Fruit fly (Drosophila melanogaster) whole organism, embryonic: ENCODE results near the gene Rpn1.

Source experiments
- Atf-2 ChIP-seq: fragments of 200-800 bp; sonication (Bioruptor generic); optimal IDR thresholded peaks from 2 replicates; lab custom pipeline; 2016; ENCODE audit warnings: missing biosample characterization, missing genetic modification characterization
- Atf6 ChIP-seq: fragments of 200-800 bp; sonication (Bioruptor generic); IDR thresholded peaks from 2 replicates; pipeline ENCODE4 v1.3.6; 2022; ENCODE audit warnings: missing biosample characterization, missing genetic modification characterization
- Bgb ChIP-seq: fragments of 200-800 bp; sonication (Bioruptor generic); IDR thresholded peaks from 2 replicates; pipeline ENCODE4 v1.3.6; 2022; ENCODE audit warnings: missing biosample characterization, missing genetic modification characterization; ENCODE audit not compliant: partially characterized antibody
- CG1024 ChIP-seq: fragments of 200-800 bp; sonication (Bioruptor generic); IDR thresholded peaks from 2 replicates; pipeline ENCODE4 v1.3.6; 2022; ENCODE audit warnings: missing biosample characterization, missing genetic modification characterization
- CG10267 ChIP-seq: fragments of 200-800 bp; sonication (Bioruptor generic); optimal IDR thresholded peaks from 2 replicates; lab custom pipeline; 2018; ENCODE audit warnings: missing biosample characterization, mild to moderate bottlenecking, missing genetic modification characterization, moderate library complexity
- CG10565 ChIP-seq: fragments of 200-800 bp; sonication (Bioruptor generic); optimal IDR thresholded peaks from 3 replicates; lab custom pipeline; 2016; ENCODE audit warnings: missing biosample characterization, mild to moderate bottlenecking, missing genetic modification characterization
- CG11085 ChIP-seq: fragments of 200-800 bp; sonication (Bioruptor generic); IDR thresholded peaks from 2 replicates; pipeline ENCODE4 v1.3.6; 2022; ENCODE audit warnings: missing biosample characterization, missing genetic modification characterization
- CG11456 ChIP-seq: fragments of 200-800 bp; sonication (Bioruptor generic); IDR thresholded peaks from 3 replicates; pipeline ENCODE4 v1.3.6; 2022; ENCODE audit warnings: missing biosample characterization, missing genetic modification characterization
- CG12659 ChIP-seq: fragments of 200-800 bp; sonication (Bioruptor generic); optimal IDR thresholded peaks from 3 replicates; lab custom pipeline; 2017; ENCODE audit warnings: mild to moderate bottlenecking, missing biosample characterization, missing genetic modification reagents, missing genetic modification characterization
- CG17612 ChIP-seq: fragments of 200-800 bp; sonication (Bioruptor generic); IDR thresholded peaks from 2 replicates; pipeline ENCODE4 v1.3.6; 2022; ENCODE audit warnings: missing biosample characterization, missing genetic modification characterization
- CG17802 ChIP-seq: fragments of 200-800 bp; sonication (Bioruptor generic); optimal IDR thresholded peaks from 2 replicates; lab custom pipeline; 2018; ENCODE audit warnings: missing biosample characterization, mild to moderate bottlenecking, missing genetic modification characterization, moderate library complexity
- CG18599 ChIP-seq: fragments of 200-800 bp; sonication (Bioruptor generic); optimal IDR thresholded peaks from 3 replicates; lab custom pipeline; 2017; ENCODE audit warnings: missing biosample characterization, missing genetic modification characterization, mild to moderate bottlenecking, moderate library complexity, missing genetic modification reagents
- CG2678 ChIP-seq: fragments of 200-800 bp; sonication (Bioruptor generic); optimal IDR thresholded peaks from 3 replicates; lab custom pipeline; 2019; ENCODE audit warnings: missing biosample characterization, mild to moderate bottlenecking, missing genetic modification characterization, moderate library complexity
- CG31388 ChIP-seq: fragments of 200-800 bp; sonication (Bioruptor generic); optimal IDR thresholded peaks from 2 replicates; lab custom pipeline; 2016; ENCODE audit warnings: missing biosample characterization, missing genetic modification characterization
- CG31441 ChIP-seq: fragments of 200-800 bp; sonication (Bioruptor generic); IDR thresholded peaks from 2 replicates; pipeline ENCODE4 v1.3.6; 2022; ENCODE audit warnings: missing biosample characterization, missing genetic modification characterization
- CG4617 ChIP-seq: fragments of 200-800 bp; sonication (Bioruptor generic); optimal IDR thresholded peaks from 3 replicates; lab custom pipeline; 2016; ENCODE audit warnings: missing biosample characterization, missing genetic modification characterization, borderline replicate concordance
- CG4854 ChIP-seq: fragments of 200-800 bp; sonication (Bioruptor generic); optimal IDR thresholded peaks from 2 replicates; lab custom pipeline; 2016; ENCODE audit warnings: missing biosample characterization, missing genetic modification characterization, inconsistent platforms
- CG6689 ChIP-seq: fragments of 200-800 bp; sonication (Bioruptor generic); IDR thresholded peaks from 2 replicates; pipeline ENCODE4 v1.3.6; 2022; ENCODE audit warnings: missing biosample characterization, missing genetic modification characterization
- CG6791 ChIP-seq: fragments of 200-800 bp; sonication (Bioruptor generic); IDR thresholded peaks from 3 replicates; pipeline ENCODE4 v1.3.6; 2022; ENCODE audit warnings: missing biosample characterization, missing genetic modification characterization; ENCODE audit not compliant: partially characterized antibody
- CG6854 ChIP-seq: fragments of 200-800 bp; sonication (Bioruptor generic); optimal IDR thresholded peaks from 3 replicates; lab custom pipeline; 2017; ENCODE audit warnings: missing biosample characterization, mild to moderate bottlenecking, missing genetic modification characterization
- CG9609 ChIP-seq: fragments of 200-800 bp; sonication (Bioruptor generic); optimal IDR thresholded peaks from 3 replicates; lab custom pipeline; 2016; ENCODE audit warnings: missing biosample characterization, missing genetic modification characterization
- CG9817 ChIP-seq: fragments of 200-800 bp; sonication (Bioruptor generic); optimal IDR thresholded peaks from 2 replicates; lab custom pipeline; 2018; ENCODE audit warnings: missing biosample characterization, mild to moderate bottlenecking, missing genetic modification characterization, moderate library complexity
- Camta ChIP-seq: fragments of 200-800 bp; sonication (Bioruptor generic); optimal IDR thresholded peaks from 2 replicates; lab custom pipeline; 2016; ENCODE audit warnings: missing biosample characterization, missing genetic modification characterization
- Dip2 ChIP-seq: fragments of 200-800 bp; sonication (Bioruptor generic); IDR thresholded peaks from 2 replicates; pipeline ENCODE4 v1.3.6; 2022; ENCODE audit warnings: missing biosample characterization, missing genetic modification characterization
- Dp ChIP-seq: fragments of 200-800 bp; sonication (Bioruptor generic); optimal IDR thresholded peaks from 2 replicates; lab custom pipeline; 2018; ENCODE audit warnings: missing biosample characterization, mild to moderate bottlenecking, missing genetic modification characterization, moderate library complexity
- Drgx ChIP-seq: fragments of 200-800 bp; sonication (Bioruptor generic); IDR thresholded peaks from 2 replicates; pipeline ENCODE4 v1.3.6; 2022; ENCODE audit warnings: missing biosample characterization, missing genetic modification characterization
- Ets65A ChIP-seq: fragments of 200-800 bp; sonication (Bioruptor generic); peaks from one replicate; lab custom pipeline; 2016; ENCODE audit warnings: missing biosample characterization, missing genetic modification characterization
- Hmr ChIP-seq: fragments of 200-800 bp; sonication (Bioruptor generic); optimal IDR thresholded peaks from 3 replicates; lab custom pipeline; 2017; ENCODE audit warnings: mild to moderate bottlenecking, missing biosample characterization, missing genetic modification reagents, missing genetic modification characterization
- Hr3 ChIP-seq: fragments of 200-800 bp; sonication (Bioruptor generic); optimal IDR thresholded peaks from 3 replicates; lab custom pipeline; 2016; ENCODE audit warnings: missing biosample characterization, missing genetic modification characterization
- Lim3 ChIP-seq: fragments of 200-800 bp; sonication (Bioruptor generic); IDR thresholded peaks from 2 replicates; pipeline ENCODE4 v1.3.6; 2022; ENCODE audit warnings: missing biosample characterization, missing genetic modification characterization
- TFAM ChIP-seq: fragments of 200-800 bp; sonication (Bioruptor generic); optimal IDR thresholded peaks from 2 replicates; lab custom pipeline; 2017; ENCODE audit warnings: missing biosample characterization, missing genetic modification characterization, inconsistent platforms
- bab2 ChIP-seq: fragments of 200-800 bp; sonication (Bioruptor generic); optimal IDR thresholded peaks from 2 replicates; lab custom pipeline; 2016; ENCODE audit warnings: missing biosample characterization, missing genetic modification characterization
- bsh ChIP-seq, 2 experiments: fragments of 200-800 bp; sonication (Bioruptor generic); optimal IDR thresholded peaks; 2 replicates each; lab custom pipeline; 2017 to 2018; ENCODE audit warnings: mild to moderate bottlenecking in 2 of 2, missing biosample characterization in 2 of 2, missing genetic modification characterization in 2 of 2, moderate library complexity in 1 of 2
- corto ChIP-seq: fragments of 200-800 bp; sonication (Bioruptor generic); optimal IDR thresholded peaks from 2 replicates; lab custom pipeline; 2016; ENCODE audit warnings: missing biosample characterization, mild to moderate bottlenecking, missing genetic modification characterization, moderate library complexity
- crc ChIP-seq: fragments of 200-800 bp; sonication (Bioruptor generic); optimal IDR thresholded peaks from 2 replicates; lab custom pipeline; 2016; ENCODE audit warnings: missing biosample characterization, missing genetic modification characterization
- gsb-n ChIP-seq: fragments of 200-800 bp; sonication (Bioruptor generic); optimal IDR thresholded peaks from 3 replicates; lab custom pipeline; 2018; ENCODE audit warnings: missing biosample characterization, mild to moderate bottlenecking, missing genetic modification characterization
- lilli ChIP-seq: fragments of 200-800 bp; sonication (Bioruptor generic); optimal IDR thresholded peaks from 3 replicates; lab custom pipeline; 2016; ENCODE audit warnings: missing biosample characterization, missing genetic modification characterization
- nau ChIP-seq: fragments of 200-800 bp; sonication (Bioruptor generic); optimal IDR thresholded peaks from 3 replicates; lab custom pipeline; 2017; ENCODE audit warnings: missing biosample characterization, mild to moderate bottlenecking, missing genetic modification characterization, missing genetic modification reagents
- nerfin-2 ChIP-seq: fragments of 200-800 bp; sonication (Bioruptor generic); IDR thresholded peaks from 2 replicates; pipeline ENCODE4 v1.3.6; 2022; ENCODE audit warnings: missing biosample characterization, missing genetic modification characterization; ENCODE audit not compliant: partially characterized antibody
- oc ChIP-seq: fragments of 200-800 bp; sonication (Bioruptor generic); optimal IDR thresholded peaks from 2 replicates; lab custom pipeline; 2018; ENCODE audit warnings: missing biosample characterization, mild to moderate bottlenecking, missing genetic modification characterization, moderate library complexity
- p53 ChIP-seq: fragments of 200-800 bp; sonication (Bioruptor generic); optimal IDR thresholded peaks from 2 replicates; lab custom pipeline; 2016; ENCODE audit warnings: missing biosample characterization, missing genetic modification characterization
- pb ChIP-seq: fragments of 200-800 bp; sonication (Bioruptor generic); optimal IDR thresholded peaks from 3 replicates; lab custom pipeline; 2016; ENCODE audit warnings: missing biosample characterization, missing genetic modification characterization
- phol ChIP-seq: fragments of 200-800 bp; sonication (Bioruptor generic); optimal IDR thresholded peaks from 3 replicates; lab custom pipeline; 2018; ENCODE audit warnings: missing biosample characterization, mild to moderate bottlenecking, missing genetic modification characterization, moderate library complexity
- sd ChIP-seq: fragments of 200-800 bp; sonication (Bioruptor generic); optimal IDR thresholded peaks from 3 replicates; lab custom pipeline; 2018; ENCODE audit warnings: missing biosample characterization, mild to moderate bottlenecking, missing genetic modification characterization, moderate library complexity
- sna ChIP-seq: fragments of 200-800 bp; sonication (Bioruptor generic); IDR thresholded peaks from 2 replicates; pipeline ENCODE4 v1.3.6; 2022; ENCODE audit warnings: missing biosample characterization, missing genetic modification characterization; ENCODE audit not compliant: partially characterized antibody
- sug ChIP-seq: fragments of 200-800 bp; optimal IDR thresholded peaks from 2 replicates; lab custom pipeline; 2019; ENCODE audit warnings: missing biosample characterization, mild to moderate bottlenecking, missing genetic modification characterization, moderate library complexity
- tgo ChIP-seq: fragments of 200-800 bp; sonication (Bioruptor generic); IDR thresholded peaks from 3 replicates; pipeline ENCODE4 v1.3.6; 2022; ENCODE audit warnings: missing biosample characterization, missing genetic modification characterization
- zen2 ChIP-seq: fragments of 200-800 bp; sonication (Bioruptor generic); IDR thresholded peaks from 3 replicates; pipeline ENCODE4 v1.3.6; 2022; ENCODE audit warnings: missing biosample characterization, missing genetic modification characterization; ENCODE audit not compliant: partially characterized antibody
- zfh2 ChIP-seq: fragments of 200-800 bp; sonication (Bioruptor generic); optimal IDR thresholded peaks from 2 replicates; lab custom pipeline; 2016; ENCODE audit warnings: missing biosample characterization, missing genetic modification characterization

The Rpn1 gene

dm6 chr3L:19896892-19897684 is 17.8 kb upstream of the Rpn1 start (continued):
- TF ChIP-seq CG10565, result no peak
- TF ChIP-seq CG6854 (GFP tag; lab: Kevin White, UChicago), result no peak
- peak; percentile 55 for TF ChIP-seq Hmr (GFP tag; lab: Kevin White, UChicago)
- TF ChIP-seq Drgx, result no peak; the same call in 1 of the 2 replicates
- peak; percentile 15 for TF ChIP-seq CG9609 (GFP tag; lab: Kevin White, UChicago)
- TF ChIP-seq Hr3 (GFP tag; lab: Kevin White, UChicago), result no peak
- TF ChIP-seq pb (GFP tag; lab: Kevin White, UChicago), result no peak
- TF ChIP-seq CG11456 (GFP tag; lab: Robert Waterston, UW), result no peak
- no peak for TF ChIP-seq CG11085
- no peak for TF ChIP-seq CG17612
- TF ChIP-seq sd (tag; lab: Kevin White, UChicago), result no peak
- no peak for TF ChIP-seq Atf6 (GFP tag; lab: Robert Waterston, UW)
- peak; percentile 39; the same call in 2 of the 3 replicates for TF ChIP-seq zen2
- no peak for TF ChIP-seq Dip2 (GFP tag; lab: Robert Waterston, UW)
- peak; percentile 45 for TF ChIP-seq lilli (GFP tag; lab: Kevin White, UChicago)
- no peak for TF ChIP-seq nau (GFP tag; lab: Kevin White, UChicago)
- TF ChIP-seq bsh (GFP tag; optimal IDR thresholded peaks at IDR 0.05; lab: Kevin White, UChicago), result peak; percentile 20 to 57
- no peak for TF ChIP-seq oc
- peak; percentile 70 for TF ChIP-seq CG12659
- no peak for TF ChIP-seq corto (GFP tag; lab: Kevin White, UChicago)
- no peak for TF ChIP-seq p53 (GFP tag; lab: Kevin White, UChicago)
- no peak for TF ChIP-seq Atf-2 (GFP tag; lab: Kevin White, UChicago)
- TF ChIP-seq CG10267, result peak; percentile 87
- no peak for TF ChIP-seq sna (GFP tag; lab: Robert Waterston, UW)
- TF ChIP-seq TFAM (GFP tag; lab: Kevin White, UChicago), result no peak
- no peak for TF ChIP-seq Dp (GFP tag; lab: Kevin White, UChicago)
- no peak for TF ChIP-seq tgo
- TF ChIP-seq CG31388 (GFP tag; lab: Kevin White, UChicago), result no peak
- no peak for TF ChIP-seq Camta (GFP tag; lab: Kevin White, UChicago)
- TF ChIP-seq Lim3, result no peak
- no peak for TF ChIP-seq CG2678 (tag; lab: Kevin White, UChicago)
- no peak for TF ChIP-seq bab2 (GFP tag; lab: Kevin White, UChicago)
- no peak for TF ChIP-seq CG9817
- TF ChIP-seq CG31441 (GFP tag; lab: Robert Waterston, UW), result 0 out of 2 replicates have a peak, but pooled peaks have one; percentile 34
- TF ChIP-seq Ets65A (GFP tag; lab: Kevin White, UChicago), result no peak
- no peak for TF ChIP-seq CG1024
- no peak for TF ChIP-seq CG4854
- no peak for TF ChIP-seq gsb-n (tag; lab: Kevin White, UChicago)
- TF ChIP-seq crc (GFP tag; lab: Kevin White, UChicago), result no peak
- no peak for TF ChIP-seq CG4617 (GFP tag; lab: Kevin White, UChicago)
- TF ChIP-seq zfh2, result peak; percentile 3
- no peak for TF ChIP-seq nerfin-2 (GFP tag; lab: Robert Waterston, UW)
- no peak for TF ChIP-seq CG17802 (tag; lab: Kevin White, UChicago)
- TF ChIP-seq Bgb (GFP tag; lab: Robert Waterston, UW), result peak; percentile 44; the same call in 1 of the 2 replicates
- peak; percentile 56; the same call in 1 of the 3 replicates for TF ChIP-seq CG6791 (GFP tag; lab: Robert Waterston, UW)
- TF ChIP-seq CG6689 (GFP tag; lab: Robert Waterston, UW), result no peak
- TF ChIP-seq CG18599 (GFP tag; lab: Kevin White, UChicago), result peak; percentile 57
- TF ChIP-seq sug (tag; lab: Kevin White, UChicago), result peak; percentile 37
- TF ChIP-seq phol (tag; lab: Kevin White, UChicago), result peak; percentile 32
